Worm (Caenorhabditis elegans) whole organism, L2 larva: ENCODE results near the gene elt-4.

Source experiments
- dmd-4 ChIP-seq: sonication (generic microtip); optimal IDR thresholded peaks from 2 replicates; lab custom pipeline; 2017; ENCODE audit warnings: missing biosample characterization, missing genetic modification characterization
- ztf-11 ChIP-seq: sonication (generic microtip); optimal IDR thresholded peaks from 2 replicates; lab custom pipeline; 2017; ENCODE audit warnings: missing biosample characterization, missing genetic modification characterization

- TF ChIP-seq ztf-11 (tag; lab: Kevin White, UChicago) = no peak
- TF ChIP-seq dmd-4 (tag; lab: Kevin White, UChicago) = no peak
Observed at ce11 chrX:10480563-10481290, 5.4 kb downstream of the elt-4 start, which contains the start of gene elt-2.
